Fruit fly (Drosophila melanogaster): ENCODE results near the gene Top2.

DNA sequence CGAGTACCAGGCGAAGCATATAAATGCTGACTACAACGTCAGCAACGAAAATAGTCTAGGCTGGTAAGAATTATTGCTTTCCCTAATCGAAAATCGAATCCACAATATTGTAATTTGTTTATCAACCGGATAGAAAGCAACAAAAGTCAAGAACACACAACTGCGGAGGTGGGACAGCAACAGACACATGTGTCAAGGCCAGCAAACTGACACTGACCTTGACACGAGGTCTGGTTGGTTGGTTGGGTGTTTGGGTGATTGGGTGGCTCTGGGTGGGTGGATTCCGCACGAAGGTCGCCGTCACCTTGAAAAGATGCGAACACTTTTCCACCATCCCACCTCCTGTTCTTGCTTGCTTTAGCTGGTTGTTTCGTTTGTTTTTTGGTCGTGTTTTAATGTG is 50.6 kb downstream of the Top2 start:
- TF ChIP-seq CG8301 (tag; optimal IDR thresholded peaks at IDR 0.05) (no peak), CG34367 (tag; optimal IDR thresholded peaks at IDR 0.05) (no peak), CG14655 (GFP tag; optimal IDR thresholded peaks at IDR 0.05) (no peak), EcR (GFP tag; optimal IDR thresholded peaks at IDR 0.05) (no peak), CG10348 (GFP tag; IDR thresholded peaks at IDR 0.05) (no peak), fd96Ca (GFP tag; IDR thresholded peaks at IDR 0.05) (no peak)

Data from whole organism, pupa.